Fruit fly (Drosophila melanogaster) Kc167 (cell line): ENCODE data around the gene CG31010.

Source experiments
- insv ChIP-seq: fragments of >200 bp; optimal IDR thresholded peaks from 3 replicates; lab custom pipeline; 2018; ENCODE audit warnings: missing external identifiers

Gene CG31010

DNA sequence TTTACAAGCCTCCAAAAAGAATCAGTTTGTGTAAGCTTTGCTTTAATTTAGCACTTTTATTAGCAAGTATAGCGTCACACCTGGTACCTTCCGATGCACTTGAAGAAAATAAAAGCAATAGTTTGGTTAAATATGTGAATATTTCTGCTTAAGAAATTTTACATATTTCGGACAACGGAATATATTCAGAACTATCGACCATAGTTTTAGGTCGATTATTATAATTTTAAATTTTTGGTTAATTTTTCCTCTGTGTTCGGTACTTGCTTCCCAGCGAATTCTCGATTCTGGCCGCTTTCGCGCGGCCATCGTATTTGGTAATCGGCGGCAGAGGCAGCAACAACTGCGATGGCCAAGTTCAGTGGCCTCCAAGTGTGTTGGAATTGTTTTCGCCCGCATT is 16.3 kb downstream of the CG31010 start:
- TF ChIP-seq insv: no peak
